Fruit fly (Drosophila melanogaster): ENCODE results near the gene CG42748.

dm6 chr2L:22142696-22143176 is 11.7 kb downstream of the CG42748 start:
- TF ChIP-seq CG4318 (GFP tag; optimal IDR thresholded peaks at IDR 0.05), result no peak
- no peak for TF ChIP-seq CG3919 (GFP tag; optimal IDR thresholded peaks at IDR 0.05)
- TF ChIP-seq CG6854 (GFP tag; optimal IDR thresholded peaks at IDR 0.05), result no peak
- TF ChIP-seq fd85E (GFP tag; optimal IDR thresholded peaks at IDR 0.05), result no peak
- TF ChIP-seq topi (GFP tag; optimal IDR thresholded peaks at IDR 0.05), result no peak
- TF ChIP-seq Sox102F (GFP tag; optimal IDR thresholded peaks at IDR 0.05), result no peak
- TF ChIP-seq CG34406 (GFP tag; optimal IDR thresholded peaks at IDR 0.05), result no peak
- TF ChIP-seq CG10631 (GFP tag; optimal IDR thresholded peaks at IDR 0.05), result no peak
- no peak for TF ChIP-seq Lpt (GFP tag; optimal IDR thresholded peaks at IDR 0.05)
- no peak for TF ChIP-seq eg (GFP tag; IDR thresholded peaks at IDR 0.05)
- TF ChIP-seq CG10669 (GFP tag; optimal IDR thresholded peaks at IDR 0.05), result no peak
- TF ChIP-seq CG1621 (tag; optimal IDR thresholded peaks at IDR 0.05), result no peak
- TF ChIP-seq achi (GFP tag; optimal IDR thresholded peaks at IDR 0.05), result no peak
